Fruit fly (Drosophila melanogaster): ENCODE results near the gene Ibf2.

DNA sequence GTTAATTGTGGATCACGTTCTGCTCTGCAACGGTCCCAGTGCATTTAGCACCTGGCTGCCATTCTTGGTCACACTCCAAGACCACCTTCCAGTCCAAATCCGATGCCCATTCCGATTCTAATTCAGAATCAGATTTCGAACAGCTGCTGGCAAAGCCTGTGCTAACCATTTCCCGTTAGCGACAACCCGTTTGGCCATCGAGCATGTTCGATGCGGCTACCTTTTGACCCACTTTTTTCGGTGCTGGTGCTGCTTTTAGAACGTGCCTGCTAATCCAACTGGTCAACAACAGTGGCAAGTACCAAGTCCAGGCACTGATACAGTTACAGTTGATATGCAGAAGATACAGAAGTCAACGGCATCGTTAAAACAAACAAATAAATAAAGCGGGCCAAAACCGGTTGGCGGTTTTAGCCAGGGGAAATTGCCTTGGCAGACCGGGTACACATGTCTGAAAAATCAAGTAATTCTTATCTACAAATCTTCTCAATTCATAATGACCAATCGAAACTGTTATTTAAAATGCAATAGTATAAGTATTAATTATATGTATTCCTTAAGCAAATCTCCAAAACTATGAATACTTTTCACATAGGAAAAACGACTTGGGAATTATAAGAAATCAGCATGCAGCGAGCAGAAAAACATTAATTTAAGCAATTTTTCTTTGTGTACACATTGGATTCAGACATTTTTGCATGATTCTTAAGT is 9.1 kb downstream of the Ibf2 start:
- TF ChIP-seq CG17359 (tag; optimal IDR thresholded peaks at IDR 0.05) (no peak), ash1 (GFP tag; optimal IDR thresholded peaks at IDR 0.05) (no peak), pfk (GFP tag; optimal IDR thresholded peaks at IDR 0.05) (no peak), CrebB (tag; optimal IDR thresholded peaks at IDR 0.05) (no peak), bowl (GFP tag; IDR thresholded peaks at IDR 0.05) (no peak), C15 (GFP tag; IDR thresholded peaks at IDR 0.05) (no peak), wor (GFP tag; IDR thresholded peaks at IDR 0.05) (no peak), Trl (optimal IDR thresholded peaks at IDR 0.05) (no peak), Trl (GFP tag; optimal IDR thresholded peaks at IDR 0.05) (no peak), psq (GFP tag; optimal IDR thresholded peaks at IDR 0.05) (no peak), Dip2 (GFP tag; IDR thresholded peaks at IDR 0.05) (no peak), ham (GFP tag; IDR thresholded peaks at IDR 0.05) (no peak)

All from whole organism, embryonic.